Worm (Caenorhabditis elegans): Measurements from ENCODE around the gene srd-45.

- TF ChIP-seq him-1 (tag; optimal IDR thresholded peaks at IDR 0.05) (no peak), W03F9.2 (tag; optimal IDR thresholded peaks at IDR 0.05) (no peak)
Observed at ce11 chrX:12314395-12314794, 14.4 kb upstream of the srd-45 start.

Data from whole organism, L4/young adult.